Worm (Caenorhabditis elegans) whole organism, L4 larva: ENCODE results near the gene B0244.5.
A peak's percentile ranks its signal among the peaks of the same experiment; 100 is the strongest.

ENCODE experiments used
- F44E2.7 ChIP-seq: fragments of 200-800 bp; sonication (Bioruptor generic); IDR thresholded peaks from 2 replicates; pipeline ENCODE4 v2.1.2; 2022; ENCODE audit warnings: missing genetic modification characterization, missing compliant biosample characterization
- T26A8.4 ChIP-seq: fragments of 200-800 bp; sonication (Bioruptor generic); IDR thresholded peaks from 2 replicates; pipeline ENCODE4 v1.3.6; 2022; ENCODE audit warnings: missing genetic modification characterization, missing compliant biosample characterization
- Y48G9A.11 ChIP-seq: fragments of 200-800 bp; sonication (Bioruptor generic); IDR thresholded peaks from 2 replicates; pipeline ENCODE4 v1.3.6; 2022; ENCODE audit warnings: missing genetic modification reagents, missing genetic modification characterization, missing compliant biosample characterization
- ZK546.5 ChIP-seq, 2 experiments: sonication (generic microtip); optimal IDR thresholded peaks; 2 replicates each; lab custom pipeline; 2017; ENCODE audit warnings: missing biosample characterization in 2 of 2, missing genetic modification characterization in 2 of 2
- aha-1 ChIP-seq: fragments of 150-350 bp; peaks from one replicate; lab custom pipeline; 2014; ENCODE audit warnings: missing biosample characterization, missing genetic modification characterization
- attf-4 ChIP-seq: sonication (generic microtip); optimal IDR thresholded peaks from 3 replicates; lab custom pipeline; 2017; ENCODE audit warnings: missing biosample characterization, missing genetic modification characterization
- ceh-28 ChIP-seq: fragments of 150-350 bp; optimal IDR thresholded peaks from 2 replicates; lab custom pipeline; 2014; ENCODE audit warnings: missing biosample characterization, missing genetic modification reagents, missing genetic modification characterization
- ctbp-1 ChIP-seq: fragments of 200-800 bp; sonication (Bioruptor generic); IDR thresholded peaks from 2 replicates; pipeline ENCODE4 v1.3.6; 2022; ENCODE audit warnings: missing genetic modification reagents, missing genetic modification characterization, missing compliant biosample characterization
- daf-16 ChIP-seq, 3 experiments: sonication (generic microtip); optimal IDR thresholded peaks; 2 replicates each; lab custom pipeline; 2016 to 2017; ENCODE audit warnings: missing genetic modification characterization in 3 of 3, missing genetic modification reagents in 3 of 3, mild to moderate bottlenecking in 2 of 3, missing compliant biosample characterization in 2 of 3, missing biosample characterization in 1 of 3, moderate library complexity in 1 of 3
- dmd-6 ChIP-seq: fragments of 200-800 bp; sonication (Bioruptor generic); IDR thresholded peaks from 2 replicates; pipeline ENCODE4 v1.3.6; 2022; ENCODE audit warnings: missing genetic modification reagents, missing genetic modification characterization, missing compliant biosample characterization
- dmd-9 ChIP-seq: fragments of 200-800 bp; sonication (Bioruptor generic); IDR thresholded peaks from 2 replicates; pipeline ENCODE4 v1.3.6; 2022; ENCODE audit warnings: missing genetic modification reagents, missing genetic modification characterization, missing compliant biosample characterization
- duxl-1 ChIP-seq: sonication (generic microtip); optimal IDR thresholded peaks from 2 replicates; lab custom pipeline; 2016; ENCODE audit warnings: mild to moderate bottlenecking, missing genetic modification characterization, moderate library complexity, missing compliant biosample characterization; ENCODE audit not compliant: poor library complexity
- dve-1 ChIP-seq: sonication (generic microtip); optimal IDR thresholded peaks from 2 replicates; lab custom pipeline; 2017; ENCODE audit warnings: antibody characterized with exemption, mild to moderate bottlenecking, missing genetic modification characterization, missing compliant biosample characterization; ENCODE audit not compliant: insufficient read depth
- fos-1 ChIP-seq: fragments of 150-350 bp; optimal IDR thresholded peaks from 2 replicates; lab custom pipeline; 2014; ENCODE audit warnings: missing biosample characterization, missing genetic modification characterization
- hlh-11 ChIP-seq: fragments of 200-800 bp; sonication (Bioruptor generic); optimal IDR thresholded peaks from 2 replicates; lab custom pipeline; 2018; ENCODE audit warnings: mild to moderate bottlenecking, missing genetic modification characterization, missing compliant biosample characterization
- hmg-1.1 ChIP-seq: fragments of 200-800 bp; sonication (Bioruptor generic); IDR thresholded peaks from 2 replicates; pipeline ENCODE4 v1.3.6; 2022; ENCODE audit warnings: missing genetic modification reagents, missing genetic modification characterization, missing compliant biosample characterization
- lin-13 ChIP-seq: fragments of 150-350 bp; optimal IDR thresholded peaks from 2 replicates; lab custom pipeline; 2014; ENCODE audit warnings: missing biosample characterization, missing genetic modification reagents, missing genetic modification characterization
- lin-15B ChIP-seq: fragments of 150-350 bp; sonication (generic microtip); optimal IDR thresholded peaks from 3 replicates; lab custom pipeline; 2014; ENCODE audit warnings: missing biosample characterization, missing genetic modification characterization
- lin-29 ChIP-seq: fragments of 200-800 bp; sonication (Bioruptor generic); IDR thresholded peaks from 2 replicates; pipeline ENCODE4 v1.3.6; 2022; ENCODE audit warnings: missing genetic modification reagents, missing genetic modification characterization, missing compliant biosample characterization
- lin-38 ChIP-seq: fragments of 200-800 bp; sonication (Bioruptor generic); IDR thresholded peaks from 2 replicates; pipeline ENCODE4 v1.3.6; 2022; ENCODE audit warnings: missing genetic modification reagents, missing genetic modification characterization, missing compliant biosample characterization
- lin-39 ChIP-seq: fragments of 150-350 bp; optimal IDR thresholded peaks from 2 replicates; lab custom pipeline; 2014; ENCODE audit warnings: missing biosample characterization, missing genetic modification reagents, missing genetic modification characterization
- madf-5 ChIP-seq, 2 experiments: fragments of 200-800 bp; sonication (Bioruptor generic); IDR thresholded peaks; 2 replicates each; pipeline ENCODE4 v1.3.6; 2022; ENCODE audit warnings: missing compliant biosample characterization in 2 of 2, missing genetic modification characterization in 2 of 2
- nhr-10 ChIP-seq: fragments of 150-350 bp; optimal IDR thresholded peaks from 2 replicates; lab custom pipeline; 2014; ENCODE audit warnings: missing biosample characterization, missing genetic modification characterization
- nhr-102 ChIP-seq: sonication (generic microtip); optimal IDR thresholded peaks from 2 replicates; lab custom pipeline; 2016; ENCODE audit warnings: mild to moderate bottlenecking, missing genetic modification characterization, moderate library complexity, missing compliant biosample characterization
- nhr-11 ChIP-seq: fragments of 150-350 bp; optimal IDR thresholded peaks from 2 replicates; lab custom pipeline; 2014; ENCODE audit warnings: missing biosample characterization, missing genetic modification characterization
- nhr-25 ChIP-seq: sonication (generic microtip); optimal IDR thresholded peaks from 2 replicates; lab custom pipeline; 2017; ENCODE audit warnings: missing genetic modification characterization, mild to moderate bottlenecking, missing compliant biosample characterization, antibody characterized with exemption, moderate library complexity, borderline replicate concordance; ENCODE audit not compliant: insufficient read depth
- nhr-28 ChIP-seq: fragments of 150-350 bp; optimal IDR thresholded peaks from 2 replicates; lab custom pipeline; 2014; ENCODE audit warnings: missing biosample characterization, missing genetic modification characterization
- pha-4 ChIP-seq, 2 experiments: fragments of 150-350 bp in 1 of 2; fragments of 200-800 bp in 1 of 2; sonication (Bioruptor generic) in 1 of 2; IDR thresholded peaks in 1 of 2; optimal IDR thresholded peaks in 1 of 2; 2 replicates each; pipeline versions ENCODE4 v1.3.6 to Lab custom; 2014 to 2022; ENCODE audit warnings: missing genetic modification characterization in 2 of 2, missing genetic modification reagents in 2 of 2, missing biosample characterization in 1 of 2, missing compliant biosample characterization in 1 of 2
- php-3 ChIP-seq: fragments of 200-800 bp; sonication (Bioruptor generic); IDR thresholded peaks from 2 replicates; pipeline ENCODE4 v1.3.6; 2022; ENCODE audit warnings: missing genetic modification reagents, missing genetic modification characterization, missing compliant biosample characterization
- pqm-1 ChIP-seq: sonication (generic microtip); optimal IDR thresholded peaks from 2 replicates; lab custom pipeline; 2017; ENCODE audit warnings: missing biosample characterization, missing genetic modification characterization
- snpc-4 ChIP-seq: fragments of 150-350 bp; optimal IDR thresholded peaks from 2 replicates; lab custom pipeline; 2014; ENCODE audit warnings: missing biosample characterization, missing genetic modification characterization
- spr-3 ChIP-seq: fragments of 200-800 bp; sonication (Bioruptor generic); optimal IDR thresholded peaks from 2 replicates; lab custom pipeline; 2018; ENCODE audit warnings: mild to moderate bottlenecking, missing genetic modification characterization, missing compliant biosample characterization
- tra-1 ChIP-seq: fragments of 200-800 bp; sonication (Bioruptor generic); IDR thresholded peaks from 2 replicates; pipeline ENCODE4 v1.3.6; 2022; ENCODE audit warnings: missing genetic modification reagents, missing genetic modification characterization, missing compliant biosample characterization
- unc-130 ChIP-seq: sonication (generic microtip); optimal IDR thresholded peaks from 2 replicates; lab custom pipeline; 2016; ENCODE audit warnings: missing genetic modification reagents, missing genetic modification characterization, missing compliant biosample characterization
- zfp-2 ChIP-seq: sonication (generic microtip); optimal IDR thresholded peaks from 2 replicates; lab custom pipeline; 2016; ENCODE audit warnings: mild to moderate bottlenecking, missing genetic modification characterization, missing compliant biosample characterization
- zfp-3 ChIP-seq: fragments of 200-800 bp; sonication (Bioruptor generic); conservative IDR thresholded peaks from 2 replicates; pipeline ENCODE4 v1.3.6; 2022; ENCODE audit warnings: missing genetic modification reagents, missing genetic modification characterization, missing compliant biosample characterization
- zip-11 ChIP-seq: fragments of 200-800 bp; sonication (Bioruptor generic); IDR thresholded peaks from 2 replicates; pipeline ENCODE4 v1.3.6; 2022; ENCODE audit warnings: missing genetic modification characterization, missing compliant biosample characterization
- ztf-11 ChIP-seq: fragments of 150-350 bp; optimal IDR thresholded peaks from 2 replicates; lab custom pipeline; 2014; ENCODE audit warnings: missing biosample characterization, missing genetic modification characterization

B0244.5 gene

ce11 chrIII:5732925-5733324 is 11.8 kb upstream of the B0244.5 start, which contains the start of gene B0244.17:
B0244.17 (plus strand) TSS chrIII:5733225.
- TF ChIP-seq ztf-11 (tag; lab: Kevin White, UChicago): no peak
- no peak for TF ChIP-seq zip-11 (GFP tag; lab: Robert Waterston, UW)
- TF ChIP-seq nhr-28 (tag; lab: Kevin White, UChicago): peak; percentile 37
- no peak for TF ChIP-seq Y48G9A.11 (GFP tag; lab: Robert Waterston, UW)

- TF ChIP-seq nhr-10 (tag; lab: Kevin White, UChicago) (no peak), aha-1 (tag; lab: Kevin White, UChicago) (peak; percentile 73), lin-15B (no peak), lin-29 (no peak), nhr-11 (tag; lab: Kevin White, UChicago) (no peak)
Measured at ce11 chrIII:5734328-5734727, 10.4 kb upstream of the B0244.5 start.

ce11 chrIII:5734905-5735304 is 9.8 kb upstream of the B0244.5 start, which contains the start of gene B0244.10:
B0244.10 (plus strand) TSS chrIII:5735158.
- TF ChIP-seq pha-4 (GFP tag; IDR thresholded peaks at IDR 0.05; lab: Robert Waterston, UW) (no peak), pha-4 (tag; optimal IDR thresholded peaks at IDR 0.05; lab: Kevin White, UChicago) (no peak), hlh-11 (tag; lab: Kevin White, UChicago) (peak; percentile 38), lin-13 (GFP tag; lab: Kevin White, UChicago) (no peak), daf-16 (GFP tag; optimal IDR thresholded peaks at IDR 0.05; lab: Kevin White, UChicago) (no peak), daf-16 (tag; optimal IDR thresholded peaks at IDR 0.05; lab: Kevin White, UChicago) (peak; percentile 27), zfp-3 (GFP tag; lab: Robert Waterston, UW) (no peak), pqm-1 (tag; lab: Kevin White, UChicago) (peak; percentile 84), dve-1 (tag; lab: Kevin White, UChicago) (peak; percentile 63), nhr-28 (tag; lab: Kevin White, UChicago) (peak; percentile 71), dmd-6 (GFP tag; lab: Robert Waterston, UW) (peak; percentile 84), php-3 (GFP tag; lab: Robert Waterston, UW) (peak; percentile 49; the same call in 1 of the 2 replicates)

- TF ChIP-seq dve-1 (tag; lab: Kevin White, UChicago): peak; percentile 10
- TF ChIP-seq nhr-25 (tag; lab: Kevin White, UChicago): no peak
Measured at ce11 chrIII:5737708-5738107, 7.0 kb upstream of the B0244.5 start, which contains the start of gene B0244.6. B0244.6 (plus strand) TSS chrIII:5738008.

ce11 chrIII:5740666-5741065 is 4.0 kb upstream of the B0244.5 start, which contains the start of gene B0244.16:
B0244.16 (plus strand) TSS chrIII:5740966.
- TF ChIP-seq unc-130 (GFP tag; lab: Kevin White, UChicago) (no peak), snpc-4 (no peak), lin-38 (GFP tag; lab: Robert Waterston, UW) (no peak), zfp-2 (tag; lab: Kevin White, UChicago) (no peak)

- TF ChIP-seq lin-39 (tag; lab: Kevin White, UChicago): no peak
- no peak for TF ChIP-seq nhr-102
- TF ChIP-seq ZK546.5 (tag; optimal IDR thresholded peaks at IDR 0.05; lab: Kevin White, UChicago): no peak
- no peak for TF ChIP-seq fos-1 (tag; lab: Kevin White, UChicago)
Measured at ce11 chrIII:5743084-5743483, 1.6 kb upstream of the B0244.5 start, which contains the start of gene B0244.15. B0244.15 (plus strand) TSS chrIII:5743384.

- no peak for TF ChIP-seq ceh-28 (tag; lab: Kevin White, UChicago)
- TF ChIP-seq nhr-25 (tag; lab: Kevin White, UChicago): no peak
- no peak for TF ChIP-seq zip-11 (GFP tag; lab: Robert Waterston, UW)
- no peak for TF ChIP-seq nhr-102
- no peak for TF ChIP-seq duxl-1
- no peak for TF ChIP-seq aha-1 (tag; lab: Kevin White, UChicago)
- no peak for TF ChIP-seq tra-1 (GFP tag; lab: Robert Waterston, UW)
- no peak for TF ChIP-seq T26A8.4 (GFP tag; lab: Robert Waterston, UW)
- TF ChIP-seq Y48G9A.11 (GFP tag; lab: Robert Waterston, UW): no peak
- TF ChIP-seq dmd-9 (GFP tag; lab: Robert Waterston, UW): no peak
- no peak for TF ChIP-seq F44E2.7 (GFP tag; lab: Robert Waterston, UW)
- TF ChIP-seq ctbp-1 (GFP tag; lab: Robert Waterston, UW): no peak
- no peak for TF ChIP-seq hmg-1.1 (GFP tag; lab: Robert Waterston, UW)
- no peak for TF ChIP-seq attf-4 (tag; lab: Kevin White, UChicago)
- TF ChIP-seq spr-3: no peak
- no peak for TF ChIP-seq madf-5 (GFP tag; IDR thresholded peaks at IDR 0.05; lab: Robert Waterston, UW)
Measured at ce11 chrIII:5747185-5747584, 2.5 kb downstream of the B0244.5 start, which contains the start of gene B0244.4. B0244.4 (plus strand) TSS chrIII:5747485.
